Worm (Caenorhabditis elegans): ENCODE data around the gene selt-1.2.

Gene selt-1.2

DNA sequence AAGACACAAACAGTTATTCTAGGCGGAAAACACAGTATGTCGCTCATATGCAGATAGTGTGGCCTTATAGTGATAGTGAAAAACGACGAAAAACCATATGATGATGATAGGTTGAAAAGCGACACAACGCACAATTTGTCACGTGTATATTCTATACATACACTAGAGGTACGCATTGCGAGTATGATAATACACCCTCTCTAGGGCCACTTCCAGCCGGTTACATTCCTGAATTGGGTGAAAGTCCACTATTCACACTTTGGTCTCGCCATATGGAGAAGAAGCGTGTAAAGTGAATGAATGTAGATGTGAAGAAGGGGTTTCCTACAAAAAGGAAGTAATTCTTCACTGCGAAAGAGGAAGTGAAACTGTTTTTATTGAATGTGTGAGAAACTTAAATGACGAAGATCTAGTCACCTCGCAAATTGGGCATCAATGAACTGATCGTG is 17.7 kb downstream of the selt-1.2 start (continued):
- TF ChIP-seq lin-39 (tag; optimal IDR thresholded peaks at IDR 0.05) (no peak), vab-15 (tag; optimal IDR thresholded peaks at IDR 0.05) (no peak), pqm-1 (tag; optimal IDR thresholded peaks at IDR 0.05) (no peak), nhr-237 (tag; optimal IDR thresholded peaks at IDR 0.05) (no peak), ceh-88 (GFP tag; IDR thresholded peaks at IDR 0.05) (no peak), dsc-1 (tag; optimal IDR thresholded peaks at IDR 0.05) (no peak), jun-1 (tag; optimal IDR thresholded peaks at IDR 0.05) (peak; percentile 43), pax-3 (tag; optimal IDR thresholded peaks at IDR 0.05) (no peak), F16B12.6 (tag; optimal IDR thresholded peaks at IDR 0.05) (no peak), ceh-8 (GFP tag; optimal IDR thresholded peaks at IDR 0.05) (no peak)

- peak; percentile 84 for TF ChIP-seq nhr-71 (tag; optimal IDR thresholded peaks at IDR 0.05)
- peak in 1 of 2 experiments; percentile 6 for TF ChIP-seq lin-35 (GFP tag; optimal IDR thresholded peaks at IDR 0.05)
- peak; percentile 69 for TF ChIP-seq tbx-2 (tag; optimal IDR thresholded peaks at IDR 0.05)
- peak in 1 of 2 experiments; percentile 2 for TF ChIP-seq efl-1 (optimal IDR thresholded peaks at IDR 0.05)
- TF ChIP-seq efl-1 (GFP tag; optimal IDR thresholded peaks at IDR 0.05 in 1 of 2), result peak in 1 of 2 experiments; percentile 76
- TF ChIP-seq nhr-20 (tag; optimal IDR thresholded peaks at IDR 0.05), result peak; percentile 52
- no peak for TF ChIP-seq nhr-28 (tag; optimal IDR thresholded peaks at IDR 0.05)
- TF ChIP-seq rnt-1 (tag; optimal IDR thresholded peaks at IDR 0.05), result peak; percentile 91
- TF ChIP-seq nhr-11 (tag; optimal IDR thresholded peaks at IDR 0.05), result peak; percentile 45
- peak; percentile 66 for TF ChIP-seq nhr-19 (GFP tag; conservative IDR thresholded peaks at IDR 0.05)
- no peak for TF ChIP-seq mep-1 (tag; optimal IDR thresholded peaks at IDR 0.05)
- TF ChIP-seq ztf-4 (tag; optimal IDR thresholded peaks at IDR 0.05), result peak; percentile 17
- TF ChIP-seq swsn-7 (tag; optimal IDR thresholded peaks at IDR 0.05), result peak; percentile 18
- peak in 1 of 2 experiments; percentile 8 for TF ChIP-seq mdl-1 (tag; optimal IDR thresholded peaks at IDR 0.05)
- no peak for TF ChIP-seq zip-4 (GFP tag; optimal IDR thresholded peaks at IDR 0.05)
- no peak for TF ChIP-seq F16B12.6 (tag; optimal IDR thresholded peaks at IDR 0.05)
- peak; percentile 57 for TF ChIP-seq blmp-1 (tag; optimal IDR thresholded peaks at IDR 0.05)
- peak; percentile 38 for TF ChIP-seq snu-23 (GFP tag; optimal IDR thresholded peaks at IDR 0.05)
- peak; percentile 40 for TF ChIP-seq unc-130 (tag; optimal IDR thresholded peaks at IDR 0.05)
- TF ChIP-seq pqm-1 (tag; optimal IDR thresholded peaks at IDR 0.05), result no peak
- TF ChIP-seq lin-39 (tag; optimal IDR thresholded peaks at IDR 0.05), result peak; percentile 92
- TF ChIP-seq lin-14 (GFP tag; optimal IDR thresholded peaks at IDR 0.05), result peak; percentile 86
- TF ChIP-seq lsy-2 (tag; optimal IDR thresholded peaks at IDR 0.05), result peak in 1 of 2 experiments; percentile 26
- TF ChIP-seq C16A3.4 (tag; optimal IDR thresholded peaks at IDR 0.05), result peak; percentile 12
These were observed 19.5 kb downstream of the selt-1.2 start for ce11 chrV:10727651-10728050.

- peak; percentile 64 for TF ChIP-seq nhr-71 (tag; optimal IDR thresholded peaks at IDR 0.05)
- no peak for TF ChIP-seq irx-1 (tag; optimal IDR thresholded peaks at IDR 0.05)
- TF ChIP-seq lsy-2 (tag; optimal IDR thresholded peaks at IDR 0.05), result peak in 1 of 2 experiments; percentile 7
- TF ChIP-seq nhr-19 (GFP tag; conservative IDR thresholded peaks at IDR 0.05), result 0 out of 2 replicates have a peak, but pooled peaks have one; percentile 6
- no peak for TF ChIP-seq efl-1 (optimal IDR thresholded peaks at IDR 0.05)
- TF ChIP-seq efl-1 (GFP tag; optimal IDR thresholded peaks at IDR 0.05 in 1 of 2), result peak in 1 of 2 experiments; percentile 91
- TF ChIP-seq aha-1 (tag; optimal IDR thresholded peaks at IDR 0.05), result no peak
- TF ChIP-seq nhr-90 (tag; optimal IDR thresholded peaks at IDR 0.05; ENCODE audit: poor library complexity), result peak; percentile 19
- TF ChIP-seq elt-3 (tag; optimal IDR thresholded peaks at IDR 0.05), result peak in 1 of 6 experiments; percentile 23
- TF ChIP-seq rnt-1 (tag; optimal IDR thresholded peaks at IDR 0.05), result peak; percentile 10
- peak in 1 of 2 experiments; percentile 70 for TF ChIP-seq mdl-1 (tag; optimal IDR thresholded peaks at IDR 0.05)
- TF ChIP-seq swsn-7 (tag; optimal IDR thresholded peaks at IDR 0.05), result no peak
- TF ChIP-seq lin-35 (GFP tag; optimal IDR thresholded peaks at IDR 0.05), result peak in 1 of 2 experiments; percentile 39
- peak; percentile 11 for TF ChIP-seq snu-23 (GFP tag; optimal IDR thresholded peaks at IDR 0.05)
- TF ChIP-seq elt-2 (tag; optimal IDR thresholded peaks at IDR 0.05), result peak; percentile 96
- peak; percentile 78 for TF ChIP-seq nhr-20 (tag; optimal IDR thresholded peaks at IDR 0.05)
- no peak for TF ChIP-seq unc-62 (GFP tag; optimal IDR thresholded peaks at IDR 0.05)
- TF ChIP-seq tbx-2 (tag; optimal IDR thresholded peaks at IDR 0.05), result peak; percentile 70
- TF ChIP-seq nhr-85 (tag), result peak; percentile 73
- peak; percentile 64 for TF ChIP-seq blmp-1 (tag; optimal IDR thresholded peaks at IDR 0.05)
- TF ChIP-seq dpl-1 (GFP tag; optimal IDR thresholded peaks at IDR 0.05), result peak in 1 of 3 experiments; percentile 1
- TF ChIP-seq lin-14 (GFP tag; optimal IDR thresholded peaks at IDR 0.05), result peak; percentile 63
- peak; percentile 46 for TF ChIP-seq nhr-77 (tag; optimal IDR thresholded peaks at IDR 0.05)
- TF ChIP-seq jun-1 (tag; optimal IDR thresholded peaks at IDR 0.05), result peak; percentile 53
- no peak for TF ChIP-seq fos-1 (tag; optimal IDR thresholded peaks at IDR 0.05)
These were observed 20.5 kb downstream of the selt-1.2 start for ce11 chrV:10726691-10727090.

Data from whole organism, L1 larva.